Fruit fly (Drosophila melanogaster) Kc167 (cell line): ENCODE measurements around the gene Mkp.

Source experiments
- Myc ChIP-seq: fragments of >200 bp; optimal IDR thresholded peaks from 2 replicates; lab custom pipeline; 2017; ENCODE audit warnings: missing external identifiers
- Sin3A ChIP-seq: fragments of >200 bp; optimal IDR thresholded peaks from 2 replicates; lab custom pipeline; 2018; ENCODE audit warnings: missing external identifiers
- ttk ChIP-seq: sonication (Bioruptor generic); optimal IDR thresholded peaks from 2 replicates; lab custom pipeline; 2017; ENCODE audit warnings: missing external identifiers

dm6 chr3L:153670-154069, 30.7 kb downstream of the Mkp start:
- TF ChIP-seq ttk (lab: Kevin White, UChicago) (no peak), Sin3A (no peak), Myc (lab: Kevin White, UChicago) (no peak)
